Worm (Caenorhabditis elegans): ENCODE data around the gene lipl-5.

DNA sequence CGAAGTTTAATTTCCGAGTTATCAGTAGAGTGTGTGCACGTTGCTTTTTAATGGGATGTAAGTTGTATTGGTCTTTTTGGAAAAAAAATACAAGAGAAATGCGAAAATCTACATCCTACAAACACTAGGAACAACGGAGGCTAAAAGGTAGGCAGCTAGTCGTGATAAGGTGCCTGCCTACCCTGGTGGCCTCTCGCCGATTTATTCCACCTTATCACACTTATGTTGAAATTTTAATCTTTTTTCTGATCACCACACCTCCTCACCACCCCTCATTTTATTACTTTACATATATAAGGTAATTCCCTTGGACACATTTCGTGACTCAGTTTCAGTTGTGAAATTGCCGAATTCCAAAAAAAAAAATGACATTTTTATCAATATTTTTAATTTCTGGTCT is 36.6 kb downstream of the lipl-5 start, which contains the start of gene dod-20:
- TF ChIP-seq tbx-8 (GFP tag; optimal IDR thresholded peaks at IDR 0.05), result no peak
- TF ChIP-seq nhr-76 (tag; optimal IDR thresholded peaks at IDR 0.05), result no peak
- no peak for TF ChIP-seq nhr-28 (tag; optimal IDR thresholded peaks at IDR 0.05)
- no peak for TF ChIP-seq unc-39 (tag; optimal IDR thresholded peaks at IDR 0.05)
- no peak for TF ChIP-seq unc-62 (GFP tag; optimal IDR thresholded peaks at IDR 0.05)
- no peak for TF ChIP-seq nhr-237 (tag; optimal IDR thresholded peaks at IDR 0.05)

Data from whole organism, mixed stage, embryonic.